Worm (Caenorhabditis elegans) whole organism, late embryonic: ENCODE data around the gene miro-1.
"Not testable (repeated sequence)": the region's sequence is repeated elsewhere in the genome, so short reads cannot be mapped to it uniquely, and the experiment has no call there.

Source experiments
- K09A11.1 ChIP-seq: sonication (generic microtip); optimal IDR thresholded peaks from 2 replicates; lab custom pipeline; 2017; ENCODE audit warnings: antibody characterized with exemption, mild to moderate bottlenecking, missing genetic modification characterization, missing compliant biosample characterization; ENCODE audit not compliant: insufficient read depth
- ama-1 ChIP-seq: fragments of 150-350 bp; optimal IDR thresholded peaks from 2 replicates; lab custom pipeline; 2014
- ceh-6 ChIP-seq: fragments of 200-800 bp; sonication (Bioruptor generic); optimal IDR thresholded peaks from 2 replicates; lab custom pipeline; 2018; ENCODE audit warnings: mild to moderate bottlenecking, missing genetic modification characterization, missing compliant biosample characterization
- ceh-9 ChIP-seq: sonication (generic microtip); optimal IDR thresholded peaks from 2 replicates; lab custom pipeline; 2016; ENCODE audit warnings: mild to moderate bottlenecking, missing genetic modification characterization, inconsistent platforms, missing compliant biosample characterization
- hlh-6 ChIP-seq: sonication (generic microtip); optimal IDR thresholded peaks from 2 replicates; lab custom pipeline; 2016; ENCODE audit warnings: missing genotype, missing genetic modification characterization, missing compliant biosample characterization
- hlh-8 ChIP-seq: sonication (generic microtip); optimal IDR thresholded peaks from 2 replicates; lab custom pipeline; 2016; ENCODE audit warnings: missing genotype, missing genetic modification characterization, missing compliant biosample characterization
- tbx-2 ChIP-seq: sonication (generic microtip); optimal IDR thresholded peaks from 2 replicates; lab custom pipeline; 2016; ENCODE audit warnings: missing genetic modification characterization, missing compliant biosample characterization
- unc-86 ChIP-seq: sonication (generic microtip); optimal IDR thresholded peaks from 2 replicates; lab custom pipeline; 2016; ENCODE audit warnings: missing genetic modification characterization, missing compliant biosample characterization

ce11 chrIV:4702077-4702476, 13.5 kb downstream of the miro-1 start:
- TF ChIP-seq tbx-2 (tag; lab: Kevin White, UChicago): peak; percentile 51
- TF ChIP-seq unc-86 (tag; lab: Kevin White, UChicago); K09A11.1 (tag; lab: Kevin White, UChicago); hlh-8; ceh-9 (tag; lab: Kevin White, UChicago); ceh-6; hlh-6; ama-1 (lab: Kevin White, UChicago): not testable (repeated sequence)
